Worm (Caenorhabditis elegans): ENCODE measurements around the gene fkb-3.

Gene fkb-3

DNA sequence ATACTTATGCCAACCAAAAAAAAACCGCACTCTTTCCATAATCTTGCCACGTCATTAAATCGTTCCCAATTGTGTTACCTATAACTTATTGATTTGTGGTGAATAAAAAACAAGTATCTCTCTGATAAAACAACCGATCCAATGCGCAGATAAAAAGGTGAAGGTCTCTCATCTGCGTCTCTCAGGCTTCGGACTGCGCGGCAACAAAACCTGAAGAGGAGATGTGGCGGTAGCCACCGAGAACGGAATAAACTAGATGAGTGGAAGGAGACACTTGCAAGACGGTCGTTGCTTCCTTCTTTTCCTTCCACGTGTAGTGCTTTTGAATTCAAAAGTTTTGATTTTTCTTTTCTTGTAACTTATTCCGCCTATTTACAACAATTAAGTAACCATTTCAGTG is at the start of gene fkb-3:
TSS of gene fkb-3 (plus strand) at position 277 of the 400 bp plus-strand sequence.
- peak; percentile 24 for TF ChIP-seq nhr-21 (tag; optimal IDR thresholded peaks at IDR 0.05)
- no peak for TF ChIP-seq mdl-1 (tag; optimal IDR thresholded peaks at IDR 0.05)
- peak; percentile 14 for TF ChIP-seq crh-2 (tag; optimal IDR thresholded peaks at IDR 0.05)

- TF ChIP-seq C34F6.9 (tag; optimal IDR thresholded peaks at IDR 0.05): peak; percentile 28
- peak in 1 of 2 experiments; percentile 25 for TF ChIP-seq lsy-2 (tag; optimal IDR thresholded peaks at IDR 0.05)
- peak; percentile 36 for TF ChIP-seq unc-55 (GFP tag; optimal IDR thresholded peaks at IDR 0.05)
- no peak for TF ChIP-seq crh-2 (tag; optimal IDR thresholded peaks at IDR 0.05)
- TF ChIP-seq peb-1 (tag; optimal IDR thresholded peaks at IDR 0.05): no peak
- TF ChIP-seq mab-5 (tag; optimal IDR thresholded peaks at IDR 0.05): no peak
- no peak for TF ChIP-seq nhr-129 (tag; optimal IDR thresholded peaks at IDR 0.05)
These were observed 46.2 kb upstream of the fkb-3 start, which contains the start of gene cpsf-2 for ce11 chrV:7178843-7179242. Gene cpsf-2 (plus strand): TSS chrV:7179172.

DNA sequence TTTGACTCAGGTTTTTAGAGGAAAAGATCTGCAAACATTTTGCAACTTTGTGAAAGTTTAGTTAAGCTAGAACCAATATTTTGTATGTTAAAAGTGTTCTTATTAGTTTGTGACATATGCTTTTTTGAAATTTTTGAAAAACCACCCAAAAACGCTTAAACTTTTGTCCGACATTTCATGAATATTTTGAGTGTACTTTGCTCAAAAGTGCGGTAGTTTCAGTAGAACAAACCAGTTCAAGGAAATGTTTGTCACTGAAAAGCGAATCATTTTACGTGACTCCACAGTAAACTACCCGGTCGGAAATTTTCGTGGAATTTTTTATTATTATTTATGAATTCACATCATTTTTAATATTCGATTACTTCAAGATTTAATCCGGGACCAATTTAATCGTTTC is 40.5 kb upstream of the fkb-3 start, which contains the start of gene pitr-5:
TSS of gene pitr-5 (plus strand) at position 301 of the 400 bp plus-strand sequence.
- no peak for TF ChIP-seq aly-2 (tag; optimal IDR thresholded peaks at IDR 0.05)
- no peak for TF ChIP-seq ztf-4 (tag; optimal IDR thresholded peaks at IDR 0.05)
- no peak for TF ChIP-seq mbf-1 (tag; optimal IDR thresholded peaks at IDR 0.05)
- TF ChIP-seq nhr-237 (tag; optimal IDR thresholded peaks at IDR 0.05): no peak
- no peak for TF ChIP-seq elt-3 (tag; optimal IDR thresholded peaks at IDR 0.05)
- TF ChIP-seq alr-1 (tag; optimal IDR thresholded peaks at IDR 0.05): no peak
- no peak for TF ChIP-seq nhr-10 (tag; optimal IDR thresholded peaks at IDR 0.05)
- TF ChIP-seq lin-11 (tag; optimal IDR thresholded peaks at IDR 0.05): no peak
- no peak for TF ChIP-seq nhr-23 (tag; optimal IDR thresholded peaks at IDR 0.05)
- TF ChIP-seq unc-55 (GFP tag; optimal IDR thresholded peaks at IDR 0.05): no peak
- no peak for TF ChIP-seq unc-62 (GFP tag; optimal IDR thresholded peaks at IDR 0.05)
- TF ChIP-seq skn-1 (tag; optimal IDR thresholded peaks at IDR 0.05): no peak
- no peak for TF ChIP-seq crh-2 (tag; optimal IDR thresholded peaks at IDR 0.05)
- TF ChIP-seq sma-3 (GFP tag; optimal IDR thresholded peaks at IDR 0.05): no peak
- no peak for TF ChIP-seq nhr-12 (tag; optimal IDR thresholded peaks at IDR 0.05)
- TF ChIP-seq lin-13 (GFP tag; optimal IDR thresholded peaks at IDR 0.05): no peak

ce11 chrV:7186599-7186998 is 38.4 kb upstream of the fkb-3 start:
- TF ChIP-seq sma-9 (GFP tag; optimal IDR thresholded peaks at IDR 0.05) (peak; percentile 10), sma-9 (tag; optimal IDR thresholded peaks at IDR 0.05) (no peak), blmp-1 (tag; optimal IDR thresholded peaks at IDR 0.05; ENCODE audit: insufficient read depth) (no peak), gmeb-1 (tag; optimal IDR thresholded peaks at IDR 0.05) (peak; percentile 43), fos-1 (tag; optimal IDR thresholded peaks at IDR 0.05) (peak; percentile 81)

ce11 chrV:7187295-7187694 is 37.7 kb upstream of the fkb-3 start:
- no peak for TF ChIP-seq C34F6.9 (tag; optimal IDR thresholded peaks at IDR 0.05)
- no peak for TF ChIP-seq gmeb-1 (tag; optimal IDR thresholded peaks at IDR 0.05)
- TF ChIP-seq nhr-10 (tag; optimal IDR thresholded peaks at IDR 0.05): no peak
- no peak for TF ChIP-seq nhr-11 (tag; optimal IDR thresholded peaks at IDR 0.05)
- TF ChIP-seq ama-1 (optimal IDR thresholded peaks at IDR 0.05): no peak
- TF ChIP-seq ceh-16 (tag; optimal IDR thresholded peaks at IDR 0.05): no peak
- no peak for TF ChIP-seq ztf-1 (GFP tag; conservative IDR thresholded peaks at IDR 0.05)

- TF ChIP-seq skn-1 (tag; optimal IDR thresholded peaks at IDR 0.05) (no peak), sma-9 (GFP tag; optimal IDR thresholded peaks at IDR 0.05) (no peak), sma-9 (tag; optimal IDR thresholded peaks at IDR 0.05) (no peak), blmp-1 (tag; optimal IDR thresholded peaks at IDR 0.05; ENCODE audit: insufficient read depth) (no peak), ama-1 (optimal IDR thresholded peaks at IDR 0.05) (no peak), aly-2 (tag; optimal IDR thresholded peaks at IDR 0.05) (no peak), nhr-237 (tag; optimal IDR thresholded peaks at IDR 0.05) (no peak), nhr-23 (tag; optimal IDR thresholded peaks at IDR 0.05) (no peak), ceh-16 (tag; optimal IDR thresholded peaks at IDR 0.05) (no peak), sem-4 (tag; optimal IDR thresholded peaks at IDR 0.05) (no peak), elt-1 (tag; optimal IDR thresholded peaks at IDR 0.05) (no peak), nhr-12 (tag; optimal IDR thresholded peaks at IDR 0.05) (no peak), alr-1 (tag; optimal IDR thresholded peaks at IDR 0.05) (no peak), nhr-6 (tag; optimal IDR thresholded peaks at IDR 0.05) (no peak), elt-3 (tag; optimal IDR thresholded peaks at IDR 0.05) (no peak), crh-2 (tag; optimal IDR thresholded peaks at IDR 0.05) (no peak), lin-11 (tag; optimal IDR thresholded peaks at IDR 0.05) (no peak)
These were observed 31.5 kb upstream of the fkb-3 start, which contains the start of gene F09G2.8 for ce11 chrV:7193562-7193961. Gene F09G2.8 (minus strand): TSS chrV:7193662.
